Worm (Caenorhabditis elegans) whole organism, L4/young adult: ENCODE measurements around the gene srbc-68.

Experiments
- dao-5 ChIP-seq: sonication (generic microtip); optimal IDR thresholded peaks from 2 replicates; lab custom pipeline; 2016; ENCODE audit warnings: missing genotype, missing genetic modification characterization, moderate library complexity, missing compliant biosample characterization
- him-1 ChIP-seq: sonication (generic microtip); optimal IDR thresholded peaks from 2 replicates; lab custom pipeline; 2016; ENCODE audit warnings: missing genotype, missing genetic modification reagents, missing genetic modification characterization, missing compliant biosample characterization

DNA sequence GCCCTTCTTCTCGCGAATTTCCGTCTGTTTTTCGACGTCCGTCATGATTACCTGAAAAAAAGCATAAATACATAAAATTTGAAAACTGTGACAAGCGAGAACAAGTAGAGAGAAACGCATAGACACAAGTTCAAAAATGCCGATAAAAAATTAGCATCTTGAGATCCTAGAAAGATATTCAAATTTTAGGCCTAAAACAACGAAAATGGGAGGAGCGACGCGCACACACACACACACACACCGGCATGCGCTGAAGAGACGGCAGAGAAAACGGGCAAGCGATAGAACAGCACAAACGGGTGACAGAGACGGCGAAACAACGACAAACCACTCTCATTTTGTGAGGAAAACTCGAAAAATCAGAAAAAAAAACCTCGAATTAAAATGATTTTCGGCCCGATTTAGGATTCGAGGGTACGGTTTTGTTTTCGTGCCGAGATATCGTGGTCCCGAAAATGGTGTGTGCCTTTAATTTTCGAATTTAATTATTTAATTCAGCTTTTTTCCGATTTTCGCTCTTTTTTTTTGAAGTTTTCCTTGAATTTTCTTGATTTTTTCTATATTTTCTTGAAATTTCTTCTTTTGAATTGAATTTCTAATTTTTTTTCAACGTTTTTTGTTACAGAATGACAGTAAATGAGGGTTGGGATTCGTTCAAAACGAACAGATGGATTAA lies 39.7 kb upstream of the srbc-68 start, which contains the start of the genes rpl-11.1 and T22F3.2:
- TF ChIP-seq him-1 (tag; lab: Kevin White, UChicago), result no peak
- TF ChIP-seq dao-5, result no peak
